Fruit fly (Drosophila melanogaster): ENCODE measurements around the gene CG12502.

CG12502 gene

dm6 chr3L:819297-819886 is 45.8 kb upstream of the CG12502 start (continued):
- TF ChIP-seq ac (GFP tag; optimal IDR thresholded peaks at IDR 0.05) (no peak), C15 (GFP tag; IDR thresholded peaks at IDR 0.05) (peak; percentile 74), E2f1 (GFP tag; IDR thresholded peaks at IDR 0.05) (peak; percentile 92), pum (GFP tag; optimal IDR thresholded peaks at IDR 0.05) (peak; percentile 87), chn (GFP tag; optimal IDR thresholded peaks at IDR 0.05) (peak; percentile 87), seq (GFP tag; IDR thresholded peaks at IDR 0.05) (peak; percentile 92), CG2116 (GFP tag; optimal IDR thresholded peaks at IDR 0.05) (peak; percentile 36), zfh1 (GFP tag; IDR thresholded peaks at IDR 0.05) (peak; percentile 94), Gsc (GFP tag; IDR thresholded peaks at IDR 0.05) (peak; percentile 75), HHEX (GFP tag; optimal IDR thresholded peaks at IDR 0.05) (peak; percentile 88), CHES-1-like (GFP tag; optimal IDR thresholded peaks at IDR 0.05) (peak; percentile 83), wor (GFP tag; IDR thresholded peaks at IDR 0.05) (peak; percentile 88), Med (GFP tag) (peak; percentile 99), sens (GFP tag) (peak; percentile 96), CG9437 (GFP tag; optimal IDR thresholded peaks at IDR 0.05) (peak; percentile 71), zen (tag; optimal IDR thresholded peaks at IDR 0.05) (peak; percentile 27), CG13775 (GFP tag; optimal IDR thresholded peaks at IDR 0.05) (peak; percentile 56), CG3281 (GFP tag; optimal IDR thresholded peaks at IDR 0.05) (peak; percentile 80), wek (GFP tag; optimal IDR thresholded peaks at IDR 0.05) (peak; percentile 78), Ets97D (GFP tag; optimal IDR thresholded peaks at IDR 0.05) (peak; percentile 54), stwl (tag; optimal IDR thresholded peaks at IDR 0.05) (no peak), Scr (GFP tag; IDR thresholded peaks at IDR 0.05; ENCODE audit: partially characterized antibody) (no peak), pb (GFP tag; optimal IDR thresholded peaks at IDR 0.05) (peak; percentile 87), CG12236 (GFP tag; optimal IDR thresholded peaks at IDR 0.05) (peak; percentile 80), gcm (GFP tag; optimal IDR thresholded peaks at IDR 0.05) (peak; percentile 68), CG4617 (GFP tag; optimal IDR thresholded peaks at IDR 0.05; ENCODE audit: borderline replicate concordance) (peak; percentile 81), CG17361 (GFP tag; IDR thresholded peaks at IDR 0.05) (peak; percentile 73), Atf-2 (GFP tag; optimal IDR thresholded peaks at IDR 0.05) (peak; percentile 85), CG10267 (tag; optimal IDR thresholded peaks at IDR 0.05) (peak; percentile 63), CG16813 (GFP tag; IDR thresholded peaks at IDR 0.05; ENCODE audit: partially characterized antibody) (no peak), CG2199 (GFP tag; IDR thresholded peaks at IDR 0.05) (peak; percentile 94), CG18619 (GFP tag; optimal IDR thresholded peaks at IDR 0.05) (peak; percentile 80), prd (optimal IDR thresholded peaks at IDR 0.05) (no peak), prd (GFP tag; IDR thresholded peaks at IDR 0.05) (peak; percentile 95), yki (optimal IDR thresholded peaks at IDR 0.05) (no peak), CG14860 (GFP tag; IDR thresholded peaks at IDR 0.05; ENCODE audit: partially characterized antibody) (no peak), CG8290 (GFP tag; optimal IDR thresholded peaks at IDR 0.05) (peak; percentile 41), CG8290 (tag; optimal IDR thresholded peaks at IDR 0.05) (peak in 1 of 2 experiments; percentile 97), sna (GFP tag; IDR thresholded peaks at IDR 0.05; ENCODE audit: partially characterized antibody) (no peak), cato (GFP tag; optimal IDR thresholded peaks at IDR 0.05; ENCODE audit: borderline replicate concordance) (peak; percentile 59), CG18764 (GFP tag; optimal IDR thresholded peaks at IDR 0.05) (peak; percentile 80), unpg (GFP tag; optimal IDR thresholded peaks at IDR 0.05) (peak; percentile 89), Dll (GFP tag; IDR thresholded peaks at IDR 0.05; ENCODE audit: partially characterized antibody) (no peak), Sox102F (GFP tag; optimal IDR thresholded peaks at IDR 0.05) (peak; percentile 94), Hr3 (GFP tag; optimal IDR thresholded peaks at IDR 0.05) (peak; percentile 78), CG9817 (tag; optimal IDR thresholded peaks at IDR 0.05) (peak; percentile 85), Elba2 (GFP tag; optimal IDR thresholded peaks at IDR 0.05) (no peak), CG7372 (GFP tag; IDR thresholded peaks at IDR 0.05) (peak; percentile 92), CG13296 (GFP tag; optimal IDR thresholded peaks at IDR 0.05) (peak; percentile 87), abd-A (tag; optimal IDR thresholded peaks at IDR 0.05) (peak; percentile 77), tin (GFP tag; optimal IDR thresholded peaks at IDR 0.05) (peak; percentile 89)
